Fruit fly (Drosophila melanogaster): Measurements from ENCODE around the gene Ipp.

Gene Ipp

dm6 chr3R:13964513-13964975 lies 6.0 kb downstream of the Ipp start, which contains the start of gene Orc2 (continued):
- TF ChIP-seq HmgD (GFP tag; optimal IDR thresholded peaks at IDR 0.05) (no peak), Hr3 (GFP tag; optimal IDR thresholded peaks at IDR 0.05) (no peak), fd96Cb (tag; optimal IDR thresholded peaks at IDR 0.05) (no peak), CG32767 (GFP tag; IDR thresholded peaks at IDR 0.05) (no peak), Rfx (GFP tag; IDR thresholded peaks at IDR 0.05) (no peak), en (GFP tag; optimal IDR thresholded peaks at IDR 0.05) (no peak), sna (GFP tag; IDR thresholded peaks at IDR 0.05; ENCODE audit: partially characterized antibody) (0 out of 2 replicates have a peak, but pooled peaks have one; percentile 23), nom (GFP tag; optimal IDR thresholded peaks at IDR 0.05) (no peak), Stat92E (GFP tag; optimal IDR thresholded peaks at IDR 0.05) (no peak), CG18011 (GFP tag; optimal IDR thresholded peaks at IDR 0.05) (peak; percentile 98), CG12155 (GFP tag; optimal IDR thresholded peaks at IDR 0.05) (no peak), fru (optimal IDR thresholded peaks at IDR 0.05) (no peak), CoRest (tag; optimal IDR thresholded peaks at IDR 0.05) (peak; percentile 82), Oli (tag; optimal IDR thresholded peaks at IDR 0.05) (no peak), CG7745 (tag; optimal IDR thresholded peaks at IDR 0.05) (no peak), Dad (GFP tag; optimal IDR thresholded peaks at IDR 0.05) (no peak), zfh1 (GFP tag; IDR thresholded peaks at IDR 0.05) (no peak), zen2 (GFP tag; IDR thresholded peaks at IDR 0.05; ENCODE audit: partially characterized antibody) (no peak), CG2889 (GFP tag; IDR thresholded peaks at IDR 0.05) (no peak), Sry-δ (GFP tag; optimal IDR thresholded peaks at IDR 0.05) (peak; percentile 21), ssp (GFP tag; IDR thresholded peaks at IDR 0.05) (peak; percentile 60), stc (GFP tag; IDR thresholded peaks at IDR 0.05) (no peak), CG13775 (GFP tag; optimal IDR thresholded peaks at IDR 0.05) (no peak), row (GFP tag; IDR thresholded peaks at IDR 0.05) (no peak; the same call in 1 of the 3 replicates), GATAe (GFP tag; conservative IDR thresholded peaks at IDR 0.05) (no peak), CG10147 (GFP tag; optimal IDR thresholded peaks at IDR 0.05) (peak; percentile 42), Side (GFP tag; optimal IDR thresholded peaks at IDR 0.05) (no peak), CG32532 (GFP tag; IDR thresholded peaks at IDR 0.05) (no peak), lmd (GFP tag; IDR thresholded peaks at IDR 0.05) (no peak), chm (GFP tag; IDR thresholded peaks at IDR 0.05) (no peak), vvl (GFP tag; IDR thresholded peaks at IDR 0.05) (peak; percentile 62), CG5953 (GFP tag; IDR thresholded peaks at IDR 0.05) (no peak), gcm2 (GFP tag; optimal IDR thresholded peaks at IDR 0.05) (no peak), CG1233 (GFP tag; optimal IDR thresholded peaks at IDR 0.05) (no peak), danr (GFP tag; IDR thresholded peaks at IDR 0.05) (no peak), CG2199 (GFP tag; IDR thresholded peaks at IDR 0.05) (no peak), H2.0 (GFP tag; IDR thresholded peaks at IDR 0.05) (no peak), sug (tag; optimal IDR thresholded peaks at IDR 0.05) (peak; percentile 48), CG9797 (GFP tag; optimal IDR thresholded peaks at IDR 0.05) (peak; percentile 71), ATbp (GFP tag; optimal IDR thresholded peaks at IDR 0.05) (no peak), sqz (GFP tag; optimal IDR thresholded peaks at IDR 0.05) (no peak), CG6683 (GFP tag; optimal IDR thresholded peaks at IDR 0.05) (no peak), Tbp (GFP tag; optimal IDR thresholded peaks at IDR 0.05) (no peak), lilli (GFP tag; optimal IDR thresholded peaks at IDR 0.05) (no peak), vfl (GFP tag; optimal IDR thresholded peaks at IDR 0.05) (no peak), crol (GFP tag; IDR thresholded peaks at IDR 0.05) (no peak), peb (GFP tag; IDR thresholded peaks at IDR 0.05) (no peak), CG10654 (GFP tag; optimal IDR thresholded peaks at IDR 0.05) (no peak), schlank (tag; optimal IDR thresholded peaks at IDR 0.05) (no peak), CG18476 (GFP tag; optimal IDR thresholded peaks at IDR 0.05) (no peak), CG4282 (GFP tag; optimal IDR thresholded peaks at IDR 0.05) (no peak), Hr78 (GFP tag; optimal IDR thresholded peaks at IDR 0.05) (no peak)
